Worm (Caenorhabditis elegans): ENCODE results near the gene vit-2.
A peak's percentile ranks its signal among the peaks of the same experiment; 100 is the strongest.

vit-2 gene

DNA sequence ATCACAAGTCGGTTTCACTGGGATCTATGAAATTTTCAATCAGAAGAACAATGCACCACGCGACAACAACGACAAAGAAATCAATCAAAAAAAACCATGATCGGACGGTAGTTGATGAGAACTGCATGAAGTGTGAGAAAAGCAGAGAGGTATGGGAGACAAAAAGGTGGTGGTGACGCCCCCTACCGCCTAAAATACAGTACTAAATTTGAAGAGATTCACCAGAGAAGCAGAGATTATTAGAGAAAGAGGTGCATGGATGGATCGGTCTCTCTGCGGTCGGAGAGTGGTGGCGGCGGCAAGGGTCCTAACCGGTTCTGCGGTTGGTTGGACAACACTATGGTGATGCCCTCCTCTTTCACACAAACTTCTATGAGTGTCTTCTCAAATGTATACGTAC, 18.4 kb downstream of the vit-2 start (continued):
- TF ChIP-seq ceh-32 (tag; optimal IDR thresholded peaks at IDR 0.05; ENCODE audit: poor library complexity): no peak

DNA sequence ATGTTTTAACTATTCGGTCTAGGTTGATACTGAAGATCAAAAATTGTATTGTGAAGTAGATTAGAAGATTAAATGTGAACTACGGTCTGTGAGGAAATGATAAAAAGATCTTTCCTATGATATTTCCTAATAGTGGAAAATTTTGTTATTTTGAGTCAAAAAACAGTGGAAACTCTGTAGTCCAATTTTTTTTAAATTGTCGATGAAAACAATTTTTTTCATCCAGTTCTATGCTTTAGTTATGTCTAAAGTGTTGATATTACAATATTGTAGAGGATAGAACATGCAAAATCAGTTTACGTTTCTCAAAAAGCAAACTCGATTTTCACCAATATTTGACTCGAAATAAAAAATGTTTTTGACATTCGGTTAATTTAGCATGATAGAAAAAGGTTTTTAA, 18.8 kb downstream of the vit-2 start:
- TF ChIP-seq ztf-11 (tag; optimal IDR thresholded peaks at IDR 0.05) (no peak), T20F7.1 (GFP tag; optimal IDR thresholded peaks at IDR 0.05) (peak; percentile 6), aha-1 (tag) (peak; percentile 92)

- TF ChIP-seq aha-1 (tag) (peak; percentile 75), hlh-30 (tag; optimal IDR thresholded peaks at IDR 0.05; ENCODE audit: insufficient read depth) (peak; percentile 49), mep-1 (tag; optimal IDR thresholded peaks at IDR 0.05) (no peak), mes-2 (tag; optimal IDR thresholded peaks at IDR 0.05; ENCODE audit: poor library complexity, severe bottlenecking) (no peak), php-3 (GFP tag; IDR thresholded peaks at IDR 0.05) (no peak), skn-1 (tag; optimal IDR thresholded peaks at IDR 0.05) (no peak), lsy-2 (tag; optimal IDR thresholded peaks at IDR 0.05) (no peak), R02D3.7 (tag; optimal IDR thresholded peaks at IDR 0.05) (no peak), nhr-76 (tag; optimal IDR thresholded peaks at IDR 0.05) (no peak), unc-130 (GFP tag; optimal IDR thresholded peaks at IDR 0.05) (no peak), pha-4 (GFP tag; IDR thresholded peaks at IDR 0.05) (no peak), pha-4 (tag; optimal IDR thresholded peaks at IDR 0.05) (no peak)
Measured at ce11 chrX:5120196-5120595, 19.4 kb downstream of the vit-2 start.

- TF ChIP-seq spr-1 (tag; optimal IDR thresholded peaks at IDR 0.05) (no peak), pqm-1 (tag; optimal IDR thresholded peaks at IDR 0.05) (no peak), tra-1 (GFP tag; IDR thresholded peaks at IDR 0.05) (0 out of 2 replicates have a peak, but pooled peaks have one; percentile 7), mes-2 (tag; optimal IDR thresholded peaks at IDR 0.05; ENCODE audit: poor library complexity, severe bottlenecking) (peak; percentile 12), aha-1 (tag) (no peak), egl-43 (GFP tag; IDR thresholded peaks at IDR 0.05) (no peak), unc-62 (GFP tag; optimal IDR thresholded peaks at IDR 0.05 in 1 of 2) (peak in 1 of 2 experiments; percentile 73), unc-62 (tag; optimal IDR thresholded peaks at IDR 0.05) (no peak), mxl-2 (GFP tag; conservative IDR thresholded peaks at IDR 0.05) (no peak), daf-8 (GFP tag; IDR thresholded peaks at IDR 0.05) (no peak), dmd-6 (GFP tag; IDR thresholded peaks at IDR 0.05) (no peak), mep-1 (tag; optimal IDR thresholded peaks at IDR 0.05) (no peak), ceh-28 (tag; optimal IDR thresholded peaks at IDR 0.05) (no peak)
Measured at ce11 chrX:5120807-5121206, 20.0 kb downstream of the vit-2 start.

- peak; percentile 91 for TF ChIP-seq aha-1 (tag)
- TF ChIP-seq tra-1 (GFP tag; IDR thresholded peaks at IDR 0.05): no peak
- TF ChIP-seq hlh-30 (tag; optimal IDR thresholded peaks at IDR 0.05; ENCODE audit: insufficient read depth): peak; percentile 78
- TF ChIP-seq nhr-28 (tag; optimal IDR thresholded peaks at IDR 0.05): no peak
- peak; percentile 34 for TF ChIP-seq mep-1 (tag; optimal IDR thresholded peaks at IDR 0.05)
- peak in 1 of 2 experiments; percentile 98 for TF ChIP-seq unc-62 (GFP tag; optimal IDR thresholded peaks at IDR 0.05 in 1 of 2)
- TF ChIP-seq unc-62 (tag; optimal IDR thresholded peaks at IDR 0.05): no peak
- peak; percentile 47; the same call in 1 of the 2 replicates for TF ChIP-seq hmg-1.1 (GFP tag; IDR thresholded peaks at IDR 0.05)
- peak; percentile 55 for TF ChIP-seq nhr-11 (tag; optimal IDR thresholded peaks at IDR 0.05)
- TF ChIP-seq fos-1 (tag; optimal IDR thresholded peaks at IDR 0.05): no peak
- peak; percentile 21 for TF ChIP-seq rbr-2 (tag; optimal IDR thresholded peaks at IDR 0.05)
- TF ChIP-seq Y105C5A.15 (GFP tag; IDR thresholded peaks at IDR 0.05): no peak
- TF ChIP-seq zag-1 (tag; optimal IDR thresholded peaks at IDR 0.05): no peak
- 0 out of 2 replicates have a peak, but pooled peaks have one; percentile 22 for TF ChIP-seq vab-7 (GFP tag; IDR thresholded peaks at IDR 0.05)
- no peak for TF ChIP-seq R02D3.7 (tag; optimal IDR thresholded peaks at IDR 0.05)
- no peak for TF ChIP-seq madf-9 (GFP tag; conservative IDR thresholded peaks at IDR 0.05)
- TF ChIP-seq lin-38 (GFP tag; IDR thresholded peaks at IDR 0.05): no peak
- no peak for TF ChIP-seq pha-4 (GFP tag; IDR thresholded peaks at IDR 0.05)
- no peak for TF ChIP-seq pha-4 (tag; optimal IDR thresholded peaks at IDR 0.05)
- no peak for TF ChIP-seq zfp-3 (GFP tag; conservative IDR thresholded peaks at IDR 0.05)
- TF ChIP-seq jun-1 (tag; optimal IDR thresholded peaks at IDR 0.05): no peak
- TF ChIP-seq ZK337.2 (GFP tag; IDR thresholded peaks at IDR 0.05): no peak
- TF ChIP-seq Y75B8A.6 (GFP tag; IDR thresholded peaks at IDR 0.05): no peak
- TF ChIP-seq zfp-2 (tag; optimal IDR thresholded peaks at IDR 0.05): no peak
- no peak for TF ChIP-seq ztf-11 (tag; optimal IDR thresholded peaks at IDR 0.05)
- no peak for TF ChIP-seq fkh-10 (GFP tag; optimal IDR thresholded peaks at IDR 0.05)
- TF ChIP-seq nhr-237 (tag; optimal IDR thresholded peaks at IDR 0.05): no peak
- no peak for TF ChIP-seq nhr-6 (tag; optimal IDR thresholded peaks at IDR 0.05)
- TF ChIP-seq set-16 (GFP tag; IDR thresholded peaks at IDR 0.05): no peak
Measured at ce11 chrX:5121789-5122188, 20.9 kb downstream of the vit-2 start.

Data from whole organism, L4 larva.